Worm (Caenorhabditis elegans) whole organism, L2 larva: ENCODE measurements around the gene Y48D7A.1.

ENCODE experiments used
- aly-2 ChIP-seq: fragments of 150-350 bp; optimal IDR thresholded peaks from 2 replicates; lab custom pipeline; 2014; ENCODE audit warnings: missing biosample characterization, missing genetic modification characterization
- ceh-16 ChIP-seq: fragments of 150-350 bp; optimal IDR thresholded peaks from 2 replicates; lab custom pipeline; 2014; ENCODE audit warnings: missing biosample characterization, missing genetic modification characterization
- elt-1 ChIP-seq: fragments of 150-350 bp; optimal IDR thresholded peaks from 2 replicates; lab custom pipeline; 2014; ENCODE audit warnings: missing biosample characterization, missing genetic modification characterization
- fos-1 ChIP-seq: fragments of 150-350 bp; optimal IDR thresholded peaks from 2 replicates; lab custom pipeline; 2014; ENCODE audit warnings: missing biosample characterization, missing genetic modification characterization
- lsy-2 ChIP-seq, 2 experiments: fragments of 150-350 bp in 1 of 2; sonication (generic microtip) in 1 of 2; optimal IDR thresholded peaks; 2 replicates each; lab custom pipeline; 2014 to 2017; ENCODE audit warnings: missing biosample characterization in 2 of 2, missing genetic modification characterization in 2 of 2
- mdl-1 ChIP-seq, 2 experiments: fragments of 150-350 bp in 1 of 2; sonication (generic microtip) in 1 of 2; optimal IDR thresholded peaks; 2 replicates each; lab custom pipeline; 2017; ENCODE audit warnings: missing biosample characterization in 2 of 2, missing genetic modification characterization in 2 of 2
- nhr-237 ChIP-seq: fragments of 150-350 bp; optimal IDR thresholded peaks from 2 replicates; lab custom pipeline; 2014; ENCODE audit warnings: missing biosample characterization, missing genetic modification characterization
- sem-4 ChIP-seq: fragments of 150-350 bp; optimal IDR thresholded peaks from 2 replicates; lab custom pipeline; 2014; ENCODE audit warnings: missing biosample characterization, missing genetic modification reagents, missing genetic modification characterization
- zag-1 ChIP-seq: fragments of 150-350 bp; optimal IDR thresholded peaks from 2 replicates; lab custom pipeline; 2014; ENCODE audit warnings: missing biosample characterization, missing genetic modification characterization
- ztf-4 ChIP-seq: fragments of 150-350 bp; optimal IDR thresholded peaks from 2 replicates; lab custom pipeline; 2014; ENCODE audit warnings: missing biosample characterization, missing genetic modification characterization

DNA sequence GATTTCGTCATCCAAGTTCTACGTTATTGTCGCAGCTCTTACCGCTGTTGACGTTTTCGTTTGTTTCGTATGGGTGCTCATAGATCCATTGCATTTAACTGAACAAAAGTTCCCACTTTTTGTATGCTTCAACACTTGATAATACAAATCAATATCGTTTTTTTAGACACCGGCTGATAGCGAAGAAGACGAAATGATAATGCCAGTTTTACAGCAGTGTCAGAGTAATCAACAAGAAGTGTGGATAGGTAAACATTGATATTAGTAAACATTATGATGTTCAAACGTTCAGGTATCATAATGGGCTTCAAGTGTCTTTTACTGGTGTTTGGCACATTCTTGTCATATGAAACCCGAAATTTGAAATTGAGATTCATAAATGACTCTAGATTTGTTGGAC is 43.0 kb upstream of the Y48D7A.1 start:
- TF ChIP-seq elt-1 (tag; lab: Kevin White, UChicago) (no peak), ztf-4 (tag; lab: Kevin White, UChicago) (no peak), aly-2 (tag; lab: Kevin White, UChicago) (no peak), lsy-2 (tag; optimal IDR thresholded peaks at IDR 0.05; lab: Kevin White, UChicago) (no peak), mdl-1 (tag; optimal IDR thresholded peaks at IDR 0.05; lab: Kevin White, UChicago) (no peak), ceh-16 (tag; lab: Kevin White, UChicago) (no peak), fos-1 (tag; lab: Kevin White, UChicago) (no peak), sem-4 (tag; lab: Kevin White, UChicago) (no peak), zag-1 (tag; lab: Kevin White, UChicago) (no peak), nhr-237 (tag; lab: Kevin White, UChicago) (no peak)
